Worm (Caenorhabditis elegans): Measurements from ENCODE around the gene C33H5.1.

Gene C33H5.1

DNA sequence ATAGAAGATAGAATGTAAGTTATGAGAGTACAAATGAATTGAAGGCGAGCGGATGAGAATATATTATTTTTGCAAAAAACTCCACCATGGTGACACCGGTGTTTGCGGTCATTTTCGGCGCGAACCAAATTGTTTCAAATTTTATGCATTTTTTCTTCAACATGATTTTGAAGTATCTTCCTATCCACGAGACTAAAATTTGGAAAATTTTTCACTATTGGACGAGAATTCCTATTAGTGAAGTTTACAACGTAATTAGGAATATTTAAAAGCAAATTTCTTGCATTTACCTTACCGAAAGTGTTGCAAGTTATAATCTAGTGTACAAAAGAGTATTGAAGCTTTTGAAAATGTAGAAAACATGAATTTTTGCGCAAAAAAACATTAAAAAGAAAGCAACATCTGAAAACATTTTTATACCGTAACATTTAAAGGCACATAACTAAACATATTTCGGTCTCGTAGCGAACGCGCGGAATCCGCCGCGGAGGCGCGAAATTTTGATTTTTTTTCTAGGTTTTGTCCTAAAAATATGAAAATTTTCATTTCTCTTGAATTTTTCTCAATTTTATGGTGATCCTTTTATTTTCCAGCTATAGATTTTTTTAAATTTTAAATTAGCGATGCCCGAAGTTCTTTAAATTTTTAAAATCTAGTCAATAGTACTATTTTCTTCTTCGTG, 12.1 kb upstream of the C33H5.1 start, which contains the start of gene sgo-1 (continued):
- TF ChIP-seq ztf-3 (GFP tag; optimal IDR thresholded peaks at IDR 0.05) (no peak), cebp-1 (GFP tag; IDR thresholded peaks at IDR 0.05) (peak; percentile 35; the same call in 1 of the 2 replicates), cebp-1 (tag; optimal IDR thresholded peaks at IDR 0.05) (no peak), sptf-2 (GFP tag; optimal IDR thresholded peaks at IDR 0.05) (no peak), repo-1 (tag; optimal IDR thresholded peaks at IDR 0.05) (no peak), mcd-1 (GFP tag; IDR thresholded peaks at IDR 0.05) (peak; percentile 78), ztf-25 (GFP tag; IDR thresholded peaks at IDR 0.05) (no peak), F10E7.11 (tag; optimal IDR thresholded peaks at IDR 0.05) (no peak), ekl-4 (GFP tag; IDR thresholded peaks at IDR 0.05) (peak; percentile 88), ztf-26 (tag; optimal IDR thresholded peaks at IDR 0.05) (no peak), Y53F4B.3 (GFP tag; IDR thresholded peaks at IDR 0.05) (peak; percentile 49; the same call in 1 of the 2 replicates), F57A8.1 (GFP tag; optimal IDR thresholded peaks at IDR 0.05) (no peak), tbp1 (GFP tag; optimal IDR thresholded peaks at IDR 0.05) (peak; percentile 67), K11D2.4 (GFP tag; IDR thresholded peaks at IDR 0.05) (no peak), xnd-1 (tag; optimal IDR thresholded peaks at IDR 0.05) (peak; percentile 99), cebp-2 (GFP tag; IDR thresholded peaks at IDR 0.05) (no peak), nhr-27 (tag; optimal IDR thresholded peaks at IDR 0.05) (no peak), mes-4 (tag; optimal IDR thresholded peaks at IDR 0.05) (no peak), ama-1 (optimal IDR thresholded peaks at IDR 0.05) (no peak), ama-1 (GFP tag; optimal IDR thresholded peaks at IDR 0.05) (no peak), sdz-38 (tag; optimal IDR thresholded peaks at IDR 0.05) (no peak), egl-44 (GFP tag; IDR thresholded peaks at IDR 0.05) (no peak), F39B2.1 (GFP tag; IDR thresholded peaks at IDR 0.05) (0 out of 2 replicates have a peak, but pooled peaks have one; percentile 62), F22D6.2 (tag; optimal IDR thresholded peaks at IDR 0.05) (no peak), sea-2 (GFP tag; IDR thresholded peaks at IDR 0.05) (no peak), ceh-100 (GFP tag; IDR thresholded peaks at IDR 0.05) (peak; percentile 66; the same call in 1 of the 2 replicates), rpc-1 (optimal IDR thresholded peaks at IDR 0.05) (no peak), rpc-1 (tag; optimal IDR thresholded peaks at IDR 0.05) (no peak), F52B5.7 (tag; optimal IDR thresholded peaks at IDR 0.05) (no peak), lin-26 (GFP tag; IDR thresholded peaks at IDR 0.05) (no peak), lin-35 (GFP tag; optimal IDR thresholded peaks at IDR 0.05) (peak in 2 of 3 experiments; percentile 2 to 82), B0019.2 (GFP tag; conservative IDR thresholded peaks at IDR 0.05) (peak; percentile 90), attf-5 (GFP tag; optimal IDR thresholded peaks at IDR 0.05) (no peak), chd-7 (tag; optimal IDR thresholded peaks at IDR 0.05) (no peak)

DNA sequence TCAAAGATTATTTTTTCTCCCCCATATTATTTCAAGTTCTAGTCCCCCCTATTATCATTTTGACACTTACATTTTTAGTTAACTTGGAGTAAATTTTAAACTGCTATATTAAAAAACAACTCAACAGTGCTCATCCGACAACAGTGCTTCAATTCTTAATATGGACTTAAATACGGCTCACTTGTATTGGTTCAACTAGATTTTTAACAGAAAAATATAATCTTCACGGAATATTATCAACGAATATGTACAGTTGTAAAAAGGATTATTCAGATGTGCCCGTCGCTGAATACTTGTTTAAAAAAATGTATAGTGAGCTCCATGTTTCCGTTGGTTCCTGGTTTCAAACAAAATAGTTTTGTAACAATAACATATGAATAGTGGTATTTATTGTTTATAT, 8.4 kb upstream of the C33H5.1 start:
- TF ChIP-seq sdz-38 (tag; optimal IDR thresholded peaks at IDR 0.05) (no peak), hmg-20 (GFP tag; IDR thresholded peaks at IDR 0.05) (peak; percentile 32; the same call in 1 of the 2 replicates), lin-26 (GFP tag; IDR thresholded peaks at IDR 0.05) (peak; percentile 66), sea-2 (GFP tag; IDR thresholded peaks at IDR 0.05) (no peak), madf-3 (GFP tag; IDR thresholded peaks at IDR 0.05) (0 out of 2 replicates have a peak, but pooled peaks have one; percentile 60), madf-6 (GFP tag; IDR thresholded peaks at IDR 0.05) (peak; percentile 82), him-1 (tag; optimal IDR thresholded peaks at IDR 0.05) (peak; percentile 24), snpc-1.3 (tag; optimal IDR thresholded peaks at IDR 0.05; ENCODE audit: insufficient read depth) (peak; percentile 41), tlf-1 (GFP tag; optimal IDR thresholded peaks at IDR 0.05) (peak; percentile 43), let-607 (tag; optimal IDR thresholded peaks at IDR 0.05) (no peak), Y67H2A.10 (GFP tag; conservative IDR thresholded peaks at IDR 0.05) (no peak), B0336.3 (GFP tag; IDR thresholded peaks at IDR 0.05) (peak; percentile 69; the same call in 1 of the 2 replicates), F10E7.11 (tag; optimal IDR thresholded peaks at IDR 0.05) (no peak), dpl-1 (GFP tag; optimal IDR thresholded peaks at IDR 0.05) (no peak), ekl-4 (GFP tag; IDR thresholded peaks at IDR 0.05) (peak; percentile 82), attf-6 (GFP tag; IDR thresholded peaks at IDR 0.05) (peak; percentile 82), dpff-1 (tag; optimal IDR thresholded peaks at IDR 0.05) (no peak), unc-130 (GFP tag; optimal IDR thresholded peaks at IDR 0.05) (peak; percentile 63), ama-1 (optimal IDR thresholded peaks at IDR 0.05) (no peak), ama-1 (GFP tag; optimal IDR thresholded peaks at IDR 0.05) (peak in 1 of 2 experiments; percentile 94), hrde-1 (tag; optimal IDR thresholded peaks at IDR 0.05; ENCODE audit: borderline replicate concordance) (peak; percentile 94), C17E4.6 (GFP tag; IDR thresholded peaks at IDR 0.05) (peak; percentile 74)
